Worm (Caenorhabditis elegans): Measurements from ENCODE around the gene pqn-67.

Gene pqn-67

ce11 chrV:12919705-12920104 lies 4.5 kb upstream of the pqn-67 start, which contains the start of gene lipl-1:
TSS of gene lipl-1 (plus strand) at chrV:12919986.
- TF ChIP-seq M03D4.4 (tag; optimal IDR thresholded peaks at IDR 0.05) (no peak), ham-2 (GFP tag; optimal IDR thresholded peaks at IDR 0.05) (no peak), elt-3 (tag; optimal IDR thresholded peaks at IDR 0.05) (no peak), mep-1 (tag; optimal IDR thresholded peaks at IDR 0.05) (no peak), lin-32 (GFP tag; optimal IDR thresholded peaks at IDR 0.05) (no peak), hlh-1 (tag; optimal IDR thresholded peaks at IDR 0.05) (no peak), tbx-8 (GFP tag; optimal IDR thresholded peaks at IDR 0.05) (no peak), nhr-12 (tag; optimal IDR thresholded peaks at IDR 0.05) (no peak), ztf-11 (tag; optimal IDR thresholded peaks at IDR 0.05) (no peak), bed-3 (GFP tag; optimal IDR thresholded peaks at IDR 0.05) (no peak), mls-2 (tag; optimal IDR thresholded peaks at IDR 0.05) (no peak), nhr-237 (tag; optimal IDR thresholded peaks at IDR 0.05) (no peak)

ce11 chrV:12921680-12922079 lies 2.5 kb upstream of the pqn-67 start:
- TF ChIP-seq lin-32 (GFP tag; optimal IDR thresholded peaks at IDR 0.05) (no peak), nhr-237 (tag; optimal IDR thresholded peaks at IDR 0.05) (no peak), flh-1 (GFP tag; optimal IDR thresholded peaks at IDR 0.05) (no peak), mep-1 (tag; optimal IDR thresholded peaks at IDR 0.05) (no peak), bed-3 (GFP tag; optimal IDR thresholded peaks at IDR 0.05) (no peak), cnd-1 (tag; optimal IDR thresholded peaks at IDR 0.05) (no peak), unc-62 (GFP tag; optimal IDR thresholded peaks at IDR 0.05) (no peak), sem-2 (GFP tag; optimal IDR thresholded peaks at IDR 0.05) (no peak), ham-2 (GFP tag; optimal IDR thresholded peaks at IDR 0.05) (no peak), unc-39 (tag; optimal IDR thresholded peaks at IDR 0.05) (no peak), nhr-12 (tag; optimal IDR thresholded peaks at IDR 0.05) (no peak), nhr-28 (tag; optimal IDR thresholded peaks at IDR 0.05) (no peak), pha-4 (tag; optimal IDR thresholded peaks at IDR 0.05) (no peak), nhr-76 (tag; optimal IDR thresholded peaks at IDR 0.05) (no peak), zip-8 (tag; optimal IDR thresholded peaks at IDR 0.05) (no peak)

- TF ChIP-seq nhr-12 (tag; optimal IDR thresholded peaks at IDR 0.05): no peak
- TF ChIP-seq unc-62 (GFP tag; optimal IDR thresholded peaks at IDR 0.05): no peak
Observed at ce11 chrV:12922308-12922707, 1.9 kb upstream of the pqn-67 start, which contains the start of gene dhrs-4. TSS of gene dhrs-4 (plus strand) at chrV:12922608.

ce11 chrV:12928929-12929532 lies 4.8 kb downstream of the pqn-67 start, which contains the start of gene T16G1.2:
TSS of gene T16G1.2 (plus strand) at chrV:12929482.
- TF ChIP-seq unc-39 (tag; optimal IDR thresholded peaks at IDR 0.05) (no peak), blmp-1 (tag; optimal IDR thresholded peaks at IDR 0.05) (peak; percentile 24)

ce11 chrV:12933654-12934053 lies 9.4 kb downstream of the pqn-67 start:
- TF ChIP-seq unc-120 (tag; optimal IDR thresholded peaks at IDR 0.05; ENCODE audit: poor library complexity, severe bottlenecking) (no peak), bed-3 (GFP tag; optimal IDR thresholded peaks at IDR 0.05) (no peak), pha-4 (tag; optimal IDR thresholded peaks at IDR 0.05) (no peak), drap-1 (GFP tag; optimal IDR thresholded peaks at IDR 0.05) (no peak), unc-39 (tag; optimal IDR thresholded peaks at IDR 0.05) (no peak), ceh-83 (GFP tag; optimal IDR thresholded peaks at IDR 0.05) (no peak), hlh-1 (tag; optimal IDR thresholded peaks at IDR 0.05) (no peak)

- no peak for TF ChIP-seq ceh-39 (tag; optimal IDR thresholded peaks at IDR 0.05)
- no peak for TF ChIP-seq ceh-83 (GFP tag; optimal IDR thresholded peaks at IDR 0.05)
- TF ChIP-seq lin-13 (tag; optimal IDR thresholded peaks at IDR 0.05): no peak
- TF ChIP-seq drap-1 (GFP tag; optimal IDR thresholded peaks at IDR 0.05): no peak
- TF ChIP-seq ham-2 (GFP tag; optimal IDR thresholded peaks at IDR 0.05): no peak
- no peak for TF ChIP-seq sptf-1 (tag; optimal IDR thresholded peaks at IDR 0.05)
- TF ChIP-seq ces-1 (GFP tag; optimal IDR thresholded peaks at IDR 0.05): no peak
- no peak for TF ChIP-seq blmp-1 (tag; optimal IDR thresholded peaks at IDR 0.05)
- no peak for TF ChIP-seq hlh-1 (tag; optimal IDR thresholded peaks at IDR 0.05)
- TF ChIP-seq flh-1 (GFP tag; optimal IDR thresholded peaks at IDR 0.05): no peak
- TF ChIP-seq pha-4 (tag; optimal IDR thresholded peaks at IDR 0.05): no peak
Observed at ce11 chrV:12934976-12935375, 10.7 kb downstream of the pqn-67 start, which contains the start of gene T16G1.7. TSS of gene T16G1.7 (minus strand) at chrV:12935112.

Measured in whole organism, mixed stage, embryonic.